Fruit fly (Drosophila melanogaster) whole organism, embryonic: ENCODE data around the gene CG4293.

Experiments used
- Aef1 ChIP-seq: fragments of 200-800 bp; sonication (Bioruptor generic); IDR thresholded peaks from 3 replicates; pipeline ENCODE4 v1.3.6; 2022; ENCODE audit warnings: missing biosample characterization, missing genetic modification characterization
- Antp ChIP-seq: fragments of 200-800 bp; sonication (Bioruptor generic); optimal IDR thresholded peaks from 3 replicates; lab custom pipeline; 2016; ENCODE audit warnings: missing biosample characterization, missing genetic modification characterization
- CG10209 ChIP-seq: fragments of 200-800 bp; sonication (Bioruptor generic); optimal IDR thresholded peaks from 3 replicates; lab custom pipeline; 2017; ENCODE audit warnings: missing biosample characterization, mild to moderate bottlenecking, missing genetic modification characterization, missing genetic modification reagents
- CG11456 ChIP-seq: fragments of 200-800 bp; sonication (Bioruptor generic); IDR thresholded peaks from 3 replicates; pipeline ENCODE4 v1.3.6; 2022; ENCODE audit warnings: missing biosample characterization, missing genetic modification characterization
- CG11504 ChIP-seq: fragments of 200-800 bp; sonication (Bioruptor generic); optimal IDR thresholded peaks from 3 replicates; lab custom pipeline; 2019; ENCODE audit warnings: missing biosample characterization, mild to moderate bottlenecking, missing genetic modification characterization, moderate library complexity
- CG11560 ChIP-seq: fragments of 200-800 bp; sonication (Bioruptor generic); IDR thresholded peaks from 3 replicates; pipeline ENCODE4 v1.3.6; 2022; ENCODE audit warnings: missing biosample characterization, missing genetic modification characterization
- CG11696 ChIP-seq: fragments of 200-800 bp; sonication (Bioruptor generic); IDR thresholded peaks from 2 replicates; pipeline ENCODE4 v1.3.6; 2022; ENCODE audit warnings: missing biosample characterization, missing genetic modification characterization
- CG12071 ChIP-seq: fragments of 200-800 bp; sonication (Bioruptor generic); optimal IDR thresholded peaks from 3 replicates; lab custom pipeline; 2018; ENCODE audit warnings: missing biosample characterization, mild to moderate bottlenecking, missing genetic modification characterization
- CG12155 ChIP-seq: fragments of 200-800 bp; sonication (Bioruptor generic); optimal IDR thresholded peaks from 3 replicates; lab custom pipeline; 2016; ENCODE audit warnings: missing biosample characterization, missing genetic modification characterization
- CG14441 ChIP-seq: fragments of 200-800 bp; sonication (Bioruptor generic); IDR thresholded peaks from 2 replicates; pipeline ENCODE4 v1.3.6; 2022; ENCODE audit warnings: missing biosample characterization, missing genetic modification characterization
- CG15011 ChIP-seq: fragments of 200-800 bp; sonication (Bioruptor generic); optimal IDR thresholded peaks from 3 replicates; lab custom pipeline; 2018; ENCODE audit warnings: missing biosample characterization, mild to moderate bottlenecking, missing genetic modification characterization
- CG18011 ChIP-seq: fragments of 200-800 bp; sonication (Bioruptor generic); optimal IDR thresholded peaks from 2 replicates; lab custom pipeline; 2017; ENCODE audit warnings: missing biosample characterization, missing genetic modification characterization, mild to moderate bottlenecking, moderate library complexity, missing genotype
- CG18262 ChIP-seq: fragments of 200-800 bp; optimal IDR thresholded peaks from 3 replicates; lab custom pipeline; 2019; ENCODE audit warnings: missing biosample characterization, mild to moderate bottlenecking, missing genetic modification characterization, moderate library complexity
- CG2678 ChIP-seq: fragments of 200-800 bp; sonication (Bioruptor generic); optimal IDR thresholded peaks from 3 replicates; lab custom pipeline; 2019; ENCODE audit warnings: missing biosample characterization, mild to moderate bottlenecking, missing genetic modification characterization, moderate library complexity
- CG31224 ChIP-seq: fragments of 200-800 bp; sonication (Bioruptor generic); IDR thresholded peaks from 2 replicates; pipeline ENCODE4 v1.3.6; 2022; ENCODE audit warnings: missing biosample characterization, missing genetic modification characterization
- CG3726 ChIP-seq: fragments of 200-800 bp; sonication (Bioruptor generic); IDR thresholded peaks from 3 replicates; pipeline ENCODE4, ENCODE4 v1.3.6; 2022; ENCODE audit warnings: missing biosample characterization, missing genetic modification characterization
- CG4424 ChIP-seq: fragments of 200-800 bp; sonication (Bioruptor generic); optimal IDR thresholded peaks from 3 replicates; lab custom pipeline; 2016; ENCODE audit warnings: missing biosample characterization, missing genetic modification characterization
- CG6175 ChIP-seq: fragments of 200-800 bp; sonication (Bioruptor generic); IDR thresholded peaks from 3 replicates; pipeline ENCODE4 v1.3.6; 2022; ENCODE audit warnings: missing biosample characterization, missing genetic modification characterization
- CG7556 ChIP-seq: fragments of 200-800 bp; sonication (Bioruptor generic); optimal IDR thresholded peaks from 2 replicates; lab custom pipeline; 2017; ENCODE audit warnings: missing biosample characterization, mild to moderate bottlenecking, missing genetic modification characterization
- CG7839 ChIP-seq: fragments of 200-800 bp; sonication (Bioruptor generic); optimal IDR thresholded peaks from 3 replicates; lab custom pipeline; 2018; ENCODE audit warnings: missing biosample characterization, mild to moderate bottlenecking, missing genetic modification characterization, moderate library complexity
- CG8089 ChIP-seq: fragments of 200-800 bp; sonication (Bioruptor generic); optimal IDR thresholded peaks from 3 replicates; lab custom pipeline; 2016; ENCODE audit warnings: missing biosample characterization, missing genetic modification characterization
- CG8359 ChIP-seq: fragments of 200-800 bp; sonication (Bioruptor generic); optimal IDR thresholded peaks from 2 replicates; lab custom pipeline; 2017; ENCODE audit warnings: missing biosample characterization, mild to moderate bottlenecking, missing genetic modification characterization, borderline replicate concordance
- CG8388 ChIP-seq: fragments of 200-800 bp; sonication (Bioruptor generic); optimal IDR thresholded peaks from 2 replicates; lab custom pipeline; 2019; ENCODE audit warnings: missing biosample characterization, mild to moderate bottlenecking, missing genetic modification characterization, moderate library complexity
- CG9215 ChIP-seq: fragments of 200-800 bp; sonication (Bioruptor generic); IDR thresholded peaks from 2 replicates; pipeline ENCODE4 v1.3.6; 2022; ENCODE audit warnings: missing biosample characterization, missing genetic modification characterization
- Dbx ChIP-seq: fragments of 200-800 bp; sonication (Bioruptor generic); IDR thresholded peaks from 3 replicates; pipeline ENCODE4 v1.3.6; 2022; ENCODE audit warnings: missing biosample characterization, missing genetic modification characterization
- E2f1 ChIP-seq: fragments of 200-800 bp; sonication (Bioruptor generic); IDR thresholded peaks from 2 replicates; pipeline ENCODE4 v1.3.6; 2022; ENCODE audit warnings: missing biosample characterization, missing genetic modification characterization
- Gug ChIP-seq: fragments of 200-800 bp; sonication (Bioruptor generic); IDR thresholded peaks from 4 replicates; pipeline ENCODE4 v1.3.6; 2022; ENCODE audit warnings: missing biosample characterization, missing genetic modification characterization
- HHEX ChIP-seq: fragments of 200-800 bp; sonication (Bioruptor generic); optimal IDR thresholded peaks from 3 replicates; lab custom pipeline; 2017; ENCODE audit warnings: missing biosample characterization, mild to moderate bottlenecking, missing genetic modification characterization, missing genetic modification reagents
- HLH3B ChIP-seq: fragments of 200-800 bp; sonication (Bioruptor generic); IDR thresholded peaks from 2 replicates; pipeline ENCODE4 v1.3.6; 2022; ENCODE audit warnings: missing biosample characterization, missing genetic modification characterization
- Jarid2 ChIP-seq: fragments of 200-800 bp; sonication (Bioruptor generic); optimal IDR thresholded peaks from 3 replicates; lab custom pipeline; 2017; ENCODE audit warnings: mild to moderate bottlenecking, missing biosample characterization, missing genetic modification reagents, missing genetic modification characterization
- Pdp1 ChIP-seq, 2 experiments: fragments of 200-800 bp; sonication (Bioruptor generic); optimal IDR thresholded peaks; 3 replicates each; lab custom pipeline; 2016; ENCODE audit warnings: missing biosample characterization in 2 of 2, missing genetic modification characterization in 2 of 2, mild to moderate bottlenecking in 1 of 2, moderate library complexity in 1 of 2
- Ssrp ChIP-seq: fragments of 200-800 bp; sonication (Bioruptor generic); optimal IDR thresholded peaks from 2 replicates; lab custom pipeline; 2018; ENCODE audit warnings: missing biosample characterization, mild to moderate bottlenecking, missing genetic modification characterization, moderate library complexity
- ab ChIP-seq: fragments of 200-800 bp; sonication (Bioruptor generic); optimal IDR thresholded peaks from 2 replicates; lab custom pipeline; 2016; ENCODE audit warnings: missing biosample characterization, missing genetic modification characterization
- en ChIP-seq: fragments of 200-800 bp; sonication (Bioruptor generic); optimal IDR thresholded peaks from 2 replicates; lab custom pipeline; 2016; ENCODE audit warnings: missing biosample characterization, missing genetic modification characterization
- esg ChIP-seq: fragments of 200-800 bp; sonication (Bioruptor generic); conservative IDR thresholded peaks from 2 replicates; pipeline ENCODE4 v1.3.6; 2022; ENCODE audit warnings: missing biosample characterization, missing genetic modification characterization
- eve ChIP-seq, 2 experiments: fragments of >200 bp; optimal IDR thresholded peaks; 2 replicates each; lab custom pipeline; 2017; ENCODE audit warnings: missing biosample characterization in 2 of 2, missing genetic modification characterization in 2 of 2
- fd64A ChIP-seq: fragments of 200-800 bp; sonication (Bioruptor generic); optimal IDR thresholded peaks from 3 replicates; lab custom pipeline; 2018; ENCODE audit warnings: missing biosample characterization, mild to moderate bottlenecking, missing genetic modification characterization
- grn ChIP-seq: fragments of 200-800 bp; sonication (Bioruptor generic); optimal IDR thresholded peaks from 3 replicates; lab custom pipeline; 2017; ENCODE audit warnings: missing biosample characterization, missing genetic modification characterization
- gsb ChIP-seq: fragments of 200-800 bp; sonication (Bioruptor generic); IDR thresholded peaks from 2 replicates; pipeline ENCODE4 v1.3.6; 2022; ENCODE audit warnings: missing biosample characterization, missing genetic modification characterization
- insv ChIP-seq, 2 experiments: fragments of 200-800 bp; sonication (Bioruptor generic); optimal IDR thresholded peaks; 3 replicates each; lab custom pipeline; 2016 to 2018; ENCODE audit warnings: missing biosample characterization in 2 of 2, missing genetic modification characterization in 2 of 2
- jumu ChIP-seq: fragments of 200-800 bp; sonication (Bioruptor generic); optimal IDR thresholded peaks from 3 replicates; lab custom pipeline; 2016; ENCODE audit warnings: missing biosample characterization, missing genetic modification characterization
- mirr ChIP-seq: fragments of 200-800 bp; sonication (Bioruptor generic); optimal IDR thresholded peaks from 3 replicates; lab custom pipeline; 2018; ENCODE audit warnings: missing biosample characterization, mild to moderate bottlenecking, missing genetic modification characterization
- oc ChIP-seq: fragments of 200-800 bp; sonication (Bioruptor generic); optimal IDR thresholded peaks from 2 replicates; lab custom pipeline; 2018; ENCODE audit warnings: missing biosample characterization, mild to moderate bottlenecking, missing genetic modification characterization, moderate library complexity
- odd ChIP-seq: fragments of 200-800 bp; sonication (Bioruptor generic); optimal IDR thresholded peaks from 2 replicates; lab custom pipeline; 2017; ENCODE audit warnings: missing biosample characterization, mild to moderate bottlenecking, missing genetic modification characterization
- pan ChIP-seq, 4 experiments: fragments of >200 bp in 3 of 4; fragments of 200-800 bp in 1 of 4; sonication (Bioruptor generic) in 1 of 4; optimal IDR thresholded peaks in 3 of 4; IDR thresholded peaks in 1 of 4; 2 replicates each; pipeline versions ENCODE4 v1.3.6 to Lab custom; 2017 to 2022; ENCODE audit warnings: missing biosample characterization in 2 of 4, missing genetic modification characterization in 2 of 4, mixed read lengths in 1 of 4
- pho ChIP-seq: fragments of 200-800 bp; sonication (Bioruptor generic); optimal IDR thresholded peaks from 2 replicates; lab custom pipeline; 2016; ENCODE audit warnings: missing biosample characterization, missing genetic modification characterization
- trem ChIP-seq: fragments of 200-800 bp; optimal IDR thresholded peaks from 3 replicates; lab custom pipeline; 2019; ENCODE audit warnings: missing biosample characterization, mild to moderate bottlenecking, missing genetic modification characterization, moderate library complexity
- unc-4 ChIP-seq: fragments of 200-800 bp; sonication (Bioruptor generic); IDR thresholded peaks from 2 replicates; pipeline ENCODE4 v1.3.6; 2022; ENCODE audit warnings: missing biosample characterization, missing genetic modification characterization; ENCODE audit not compliant: partially characterized antibody
- vvl ChIP-seq: fragments of 200-800 bp; sonication (Bioruptor generic); IDR thresholded peaks from 2 replicates; pipeline ENCODE4 v1.3.6; 2022; ENCODE audit warnings: missing biosample characterization, missing genetic modification characterization

Gene CG4293

DNA sequence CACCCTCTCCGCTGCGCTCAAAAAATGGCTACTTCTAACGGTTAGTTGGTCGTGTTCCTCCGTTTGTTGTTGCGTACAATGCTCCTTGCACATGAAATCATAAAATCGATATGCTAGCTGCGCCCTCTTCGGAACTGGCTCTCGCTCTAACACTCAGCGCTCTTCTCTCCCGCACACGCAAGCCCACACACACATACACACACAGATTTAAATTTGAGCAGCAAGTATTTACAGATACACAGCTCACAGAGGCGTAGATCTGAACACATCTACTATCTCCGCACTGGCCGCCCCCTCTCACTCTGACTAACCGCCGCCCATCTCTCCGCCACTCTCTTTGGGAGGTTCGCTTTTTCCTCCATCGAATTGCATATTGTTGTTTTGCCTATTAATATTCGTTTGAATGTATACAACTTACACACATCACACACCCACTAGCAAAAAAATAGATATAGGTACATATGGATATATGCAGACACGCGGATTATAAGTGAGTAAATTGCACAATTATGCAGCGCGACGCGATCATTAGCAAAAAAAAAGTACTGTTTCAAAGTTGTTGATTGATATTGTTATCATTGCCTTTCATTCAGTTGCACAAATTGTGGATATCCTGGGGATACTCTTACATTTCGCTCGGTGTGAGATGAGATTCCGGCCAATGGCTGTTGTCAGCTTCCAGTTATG lies 7.6 kb downstream of the CG4293 start (continued):
- TF ChIP-seq CG12155 (peak; percentile 85), HLH3B (GFP tag; lab: Robert Waterston, UW) (peak; percentile 81), CG3726 (GFP tag; lab: Robert Waterston, UW) (no peak), vvl (GFP tag; lab: Robert Waterston, UW) (peak; percentile 94), gsb (GFP tag; lab: Robert Waterston, UW) (peak; percentile 73), pan (optimal IDR thresholded peaks at IDR 0.05; lab: Kevin White, UChicago) (no peak), pan (GFP tag; optimal IDR thresholded peaks at IDR 0.05 in 1 of 2, IDR thresholded peaks at IDR 0.05 in 1 of 2) (peak in 1 of 2 experiments; percentile 89), CG18262 (tag; lab: Kevin White, UChicago) (peak; percentile 50), ab (GFP tag; lab: Kevin White, UChicago) (peak; percentile 93), Dbx (peak; percentile 92), CG12071 (peak; percentile 88), eve (GFP tag; optimal IDR thresholded peaks at IDR 0.05; lab: Kevin White, UChicago) (no peak), CG18011 (peak; percentile 61), Jarid2 (GFP tag; lab: Kevin White, UChicago) (peak; percentile 14), Gug (GFP tag; lab: Robert Waterston, UW) (peak; percentile 96), CG8089 (GFP tag; lab: Kevin White, UChicago) (peak; percentile 53), Pdp1 (GFP tag; optimal IDR thresholded peaks at IDR 0.05; lab: Kevin White, UChicago) (peak; percentile 83 to 87), CG11504 (tag; lab: Kevin White, UChicago) (peak; percentile 74), oc (tag; lab: Kevin White, UChicago) (peak; percentile 69), CG9215 (GFP tag; lab: Robert Waterston, UW) (peak; percentile 69; the same call in 1 of the 2 replicates), mirr (GFP tag; lab: Kevin White, UChicago) (peak; percentile 95), Antp (GFP tag; lab: Kevin White, UChicago) (peak; percentile 94), CG10209 (GFP tag; lab: Kevin White, UChicago) (peak; percentile 67), CG7556 (GFP tag; lab: Kevin White, UChicago) (peak; percentile 35), E2f1 (GFP tag; lab: Robert Waterston, UW) (peak; percentile 78), fd64A (GFP tag; lab: Kevin White, UChicago) (peak; percentile 70), CG2678 (tag; lab: Kevin White, UChicago) (peak; percentile 79), CG31224 (GFP tag; lab: Robert Waterston, UW) (peak; percentile 67), CG6175 (GFP tag; lab: Robert Waterston, UW) (peak; percentile 90), en (GFP tag; lab: Kevin White, UChicago) (peak; percentile 77), CG11696 (GFP tag; lab: Robert Waterston, UW) (peak; percentile 63), CG7839 (peak; percentile 73), CG4424 (GFP tag; lab: Kevin White, UChicago) (peak; percentile 72), CG11456 (GFP tag; lab: Robert Waterston, UW) (peak; percentile 97), jumu (GFP tag; lab: Kevin White, UChicago) (peak; percentile 84), odd (GFP tag; lab: Kevin White, UChicago) (peak; percentile 58), CG14441 (GFP tag; lab: Robert Waterston, UW) (peak; percentile 88), Ssrp (tag; lab: Kevin White, UChicago) (peak; percentile 26), HHEX (GFP tag; lab: Kevin White, UChicago) (peak; percentile 81), CG15011 (GFP tag; lab: Kevin White, UChicago) (peak; percentile 37), esg (0 out of 2 replicates have a peak, but pooled peaks have one; percentile 36), grn (peak; percentile 32), trem (tag; lab: Kevin White, UChicago) (no peak), CG8359 (GFP tag; lab: Kevin White, UChicago) (no peak), pho (GFP tag; lab: Kevin White, UChicago) (peak; percentile 82), Aef1 (GFP tag; lab: Robert Waterston, UW) (peak; percentile 75), unc-4 (GFP tag; lab: Robert Waterston, UW) (no peak), CG8388 (GFP tag; lab: Kevin White, UChicago) (peak; percentile 41), CG11560 (tag; lab: Robert Waterston, UW) (no peak; the same call in 2 of the 3 replicates), insv (GFP tag; optimal IDR thresholded peaks at IDR 0.05; lab: Kevin White, UChicago) (no peak)
